Fruit fly (Drosophila melanogaster): ENCODE measurements around the gene kek5.

dm6 chrX:19364034-19364433, 11.1 kb downstream of the kek5 start:
- TF ChIP-seq pfk (GFP tag; optimal IDR thresholded peaks at IDR 0.05) (no peak), CG2712 (tag; optimal IDR thresholded peaks at IDR 0.05) (no peak), CG18764 (GFP tag; optimal IDR thresholded peaks at IDR 0.05) (no peak), CG16863 (GFP tag; optimal IDR thresholded peaks at IDR 0.05) (no peak), gsb-n (tag; optimal IDR thresholded peaks at IDR 0.05) (peak; percentile 16), CG6175 (GFP tag; IDR thresholded peaks at IDR 0.05) (no peak)

Data from whole organism, embryonic.